Fruit fly (Drosophila melanogaster): Measurements from ENCODE around the gene CG31454.

dm6 chr3R:8552308-8552707 is 30.9 kb downstream of the CG31454 start, which contains the start of gene Or85d:
- no peak for TF ChIP-seq br (GFP tag; optimal IDR thresholded peaks at IDR 0.05)
- TF ChIP-seq jim (GFP tag; optimal IDR thresholded peaks at IDR 0.05), result no peak
- TF ChIP-seq psq (GFP tag; optimal IDR thresholded peaks at IDR 0.05), result no peak
- no peak for TF ChIP-seq Abd-B (GFP tag; optimal IDR thresholded peaks at IDR 0.05)
- TF ChIP-seq CG32264 (GFP tag; optimal IDR thresholded peaks at IDR 0.05), result no peak
- TF ChIP-seq dsf (GFP tag; optimal IDR thresholded peaks at IDR 0.05; ENCODE audit: borderline replicate concordance), result no peak
- TF ChIP-seq usp (GFP tag; optimal IDR thresholded peaks at IDR 0.05), result no peak
- TF ChIP-seq h (GFP tag; optimal IDR thresholded peaks at IDR 0.05), result no peak
- no peak for TF ChIP-seq woc (GFP tag; optimal IDR thresholded peaks at IDR 0.05)
- TF ChIP-seq OdsH (GFP tag; optimal IDR thresholded peaks at IDR 0.05), result no peak
- TF ChIP-seq Dfd (GFP tag; optimal IDR thresholded peaks at IDR 0.05), result no peak
- no peak for TF ChIP-seq Hr78 (GFP tag; optimal IDR thresholded peaks at IDR 0.05)
- no peak for TF ChIP-seq Hr83 (GFP tag; optimal IDR thresholded peaks at IDR 0.05; ENCODE audit: poor library complexity, severe bottlenecking)

All from whole organism, wandering third instar larva.